Worm (Caenorhabditis elegans): ENCODE measurements around the gene str-204.

ce11 chrV:7193562-7193961 lies 34.1 kb downstream of the str-204 start, which contains the start of gene F09G2.8:
- TF ChIP-seq nhr-11 (tag; optimal IDR thresholded peaks at IDR 0.05) (no peak), lin-11 (tag; optimal IDR thresholded peaks at IDR 0.05) (no peak), ceh-9 (tag; optimal IDR thresholded peaks at IDR 0.05) (no peak), unc-55 (GFP tag; optimal IDR thresholded peaks at IDR 0.05) (no peak), ahr-1 (tag; optimal IDR thresholded peaks at IDR 0.05) (no peak), elt-2 (tag; optimal IDR thresholded peaks at IDR 0.05) (no peak), T23F11.4 (GFP tag; optimal IDR thresholded peaks at IDR 0.05) (no peak), npax-4 (tag; optimal IDR thresholded peaks at IDR 0.05) (no peak), dve-1 (tag; optimal IDR thresholded peaks at IDR 0.05) (no peak), pha-4 (tag; optimal IDR thresholded peaks at IDR 0.05) (no peak), ama-1 (optimal IDR thresholded peaks at IDR 0.05) (no peak)

Data from whole organism, late embryonic.